Worm (Caenorhabditis elegans): ENCODE measurements around the gene C06A6.7.

The C06A6.7 gene

DNA sequence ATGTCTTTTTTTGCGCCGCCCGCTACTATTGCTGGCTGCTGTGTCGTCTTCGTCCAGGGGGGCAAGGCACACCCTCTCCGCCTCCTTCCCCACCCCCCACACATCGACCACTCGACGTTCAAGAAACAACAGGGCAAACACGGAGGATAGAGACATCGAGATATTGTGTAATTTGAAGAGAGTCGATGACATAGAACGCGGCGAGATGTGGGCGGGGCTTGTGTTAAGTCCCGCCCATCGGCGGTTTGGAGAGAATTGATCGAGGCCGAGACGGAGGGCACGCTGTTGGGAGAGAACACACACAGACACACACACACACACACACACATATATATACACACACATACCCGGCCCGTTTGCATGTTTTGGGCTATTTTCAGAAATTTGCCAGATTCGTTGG, 7.3 kb upstream of the C06A6.7 start (continued):
- TF ChIP-seq ceh-100 (GFP tag; IDR thresholded peaks at IDR 0.05) (peak; percentile 57), gei-17 (GFP tag; optimal IDR thresholded peaks at IDR 0.05) (peak; percentile 46), lin-35 (GFP tag; optimal IDR thresholded peaks at IDR 0.05) (peak in 1 of 3 experiments; percentile 58), cebp-2 (GFP tag; IDR thresholded peaks at IDR 0.05) (no peak), dpff-1 (tag; optimal IDR thresholded peaks at IDR 0.05) (no peak), tbp1 (GFP tag; optimal IDR thresholded peaks at IDR 0.05) (peak; percentile 30), lir-1 (GFP tag; conservative IDR thresholded peaks at IDR 0.05) (no peak), nfyb-1 (GFP tag; IDR thresholded peaks at IDR 0.05) (0 out of 2 replicates have a peak, but pooled peaks have one; percentile 56), nfya-1 (tag; optimal IDR thresholded peaks at IDR 0.05; ENCODE audit: borderline replicate concordance, insufficient read depth) (no peak), ztf-18 (tag; optimal IDR thresholded peaks at IDR 0.05) (peak; percentile 39), cebp-1 (GFP tag; IDR thresholded peaks at IDR 0.05) (no peak), cebp-1 (tag; optimal IDR thresholded peaks at IDR 0.05) (peak; percentile 77), F39B2.1 (GFP tag; IDR thresholded peaks at IDR 0.05) (no peak), lin-54 (GFP tag; optimal IDR thresholded peaks at IDR 0.05) (peak; percentile 22), die-1 (tag; optimal IDR thresholded peaks at IDR 0.05) (peak; percentile 53), ztf-3 (GFP tag; optimal IDR thresholded peaks at IDR 0.05) (no peak), egrh-3 (GFP tag; IDR thresholded peaks at IDR 0.05) (peak; percentile 75), hmg-20 (GFP tag; IDR thresholded peaks at IDR 0.05) (no peak), snpc-4 (GFP tag; optimal IDR thresholded peaks at IDR 0.05) (no peak), snpc-4 (tag; optimal IDR thresholded peaks at IDR 0.05) (peak in 3 of 4 experiments; percentile 15 to 63 (median 54)), egl-44 (GFP tag; IDR thresholded peaks at IDR 0.05) (0 out of 2 replicates have a peak, but pooled peaks have one; percentile 21), F57C9.4 (tag; optimal IDR thresholded peaks at IDR 0.05) (no peak), aptf-2 (GFP tag; conservative IDR thresholded peaks at IDR 0.05) (no peak), pha-4 (tag; optimal IDR thresholded peaks at IDR 0.05) (no peak), attf-5 (GFP tag; optimal IDR thresholded peaks at IDR 0.05) (peak; percentile 56), ZK185.1 (tag; optimal IDR thresholded peaks at IDR 0.05; ENCODE audit: poor library complexity, severe bottlenecking) (peak; percentile 27), B0336.3 (GFP tag; IDR thresholded peaks at IDR 0.05) (peak; percentile 79), F52B5.7 (tag; optimal IDR thresholded peaks at IDR 0.05) (peak; percentile 78), F37B4.10 (GFP tag; IDR thresholded peaks at IDR 0.05) (no peak), ztf-6 (GFP tag; IDR thresholded peaks at IDR 0.05) (no peak)

DNA sequence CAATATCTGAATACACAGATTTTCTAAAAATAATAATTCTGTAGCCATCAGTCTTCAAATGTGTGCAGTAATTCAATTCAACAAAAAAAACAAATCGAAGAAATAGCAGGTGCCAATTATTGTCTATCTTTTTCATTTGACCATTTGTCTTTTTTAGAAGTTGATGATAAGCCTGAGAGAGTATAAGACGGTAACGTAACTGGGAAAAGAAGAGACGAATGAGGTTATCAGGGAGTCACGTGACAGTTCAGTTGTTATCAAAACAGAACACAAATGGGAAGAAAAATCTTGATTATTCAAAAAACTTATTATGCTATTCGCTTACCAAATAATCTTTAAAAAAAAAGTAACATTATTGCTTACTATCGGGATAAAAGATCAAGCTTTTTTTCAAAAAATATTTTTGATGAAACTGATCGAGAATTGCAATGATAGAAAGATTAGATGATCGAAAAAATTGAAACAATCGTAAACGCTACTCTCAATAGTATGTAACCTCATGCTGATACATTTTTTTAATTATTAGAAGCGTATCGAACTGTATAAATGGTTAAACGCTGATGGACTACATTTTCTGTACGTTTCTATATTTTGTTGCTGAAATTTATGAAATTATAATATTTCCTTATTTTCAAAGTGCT, 6.1 kb upstream of the C06A6.7 start:
- peak; percentile 15 for TF ChIP-seq tbp1 (GFP tag; optimal IDR thresholded peaks at IDR 0.05)
- peak; percentile 81 for TF ChIP-seq nhr-80 (tag; optimal IDR thresholded peaks at IDR 0.05)
- no peak for TF ChIP-seq zim-3 (tag; optimal IDR thresholded peaks at IDR 0.05)
- peak; percentile 1 for TF ChIP-seq lin-40 (tag; optimal IDR thresholded peaks at IDR 0.05)

DNA sequence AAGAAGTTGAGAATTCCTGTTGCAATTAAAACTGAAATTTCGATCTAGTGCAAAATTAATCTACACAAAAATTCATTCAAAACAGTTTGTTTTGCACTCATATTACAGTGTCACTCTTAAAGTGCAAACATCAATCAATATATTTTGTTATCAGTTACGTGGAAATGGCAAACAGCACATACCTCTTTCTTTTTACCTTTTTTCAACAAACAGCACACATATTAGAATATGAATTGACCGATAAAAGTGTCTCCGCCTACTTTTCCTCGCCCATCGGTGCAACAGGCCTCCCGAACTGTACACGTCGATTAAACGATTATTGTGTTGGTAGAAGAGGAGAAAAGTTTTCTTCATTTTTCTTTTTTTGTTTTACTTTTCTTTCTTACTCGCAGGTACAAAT, 2.9 kb upstream of the C06A6.7 start:
- no peak for TF ChIP-seq akir-1 (GFP tag; optimal IDR thresholded peaks at IDR 0.05)
- TF ChIP-seq let-607 (tag; optimal IDR thresholded peaks at IDR 0.05): peak; percentile 49 to 65
- TF ChIP-seq aptf-2 (GFP tag; conservative IDR thresholded peaks at IDR 0.05): no peak
- peak; percentile 94 for TF ChIP-seq nhr-80 (tag; optimal IDR thresholded peaks at IDR 0.05)
- peak; percentile 26 for TF ChIP-seq ets-4 (GFP tag; optimal IDR thresholded peaks at IDR 0.05)
- TF ChIP-seq attf-5 (GFP tag; optimal IDR thresholded peaks at IDR 0.05): peak; percentile 17
- TF ChIP-seq fkh-3 (tag; optimal IDR thresholded peaks at IDR 0.05): no peak
- no peak for TF ChIP-seq sptf-2 (GFP tag; optimal IDR thresholded peaks at IDR 0.05)
- TF ChIP-seq hmg-20 (GFP tag; IDR thresholded peaks at IDR 0.05): no peak
- TF ChIP-seq rpc-1 (optimal IDR thresholded peaks at IDR 0.05): no peak
- no peak for TF ChIP-seq rpc-1 (tag; optimal IDR thresholded peaks at IDR 0.05)
- TF ChIP-seq mxl-1 (tag; optimal IDR thresholded peaks at IDR 0.05): no peak
- TF ChIP-seq rec-8 (tag; optimal IDR thresholded peaks at IDR 0.05): no peak
- no peak for TF ChIP-seq dpl-1 (GFP tag; optimal IDR thresholded peaks at IDR 0.05)
